Worm (Caenorhabditis elegans) whole organism, young adult: ENCODE data around the gene F54H12.7.

ENCODE experiments used
- B0261.1 ChIP-seq: sonication (generic microtip); optimal IDR thresholded peaks from 2 replicates; lab custom pipeline; 2016; ENCODE audit warnings: mild to moderate bottlenecking, missing genetic modification characterization, moderate library complexity, missing compliant biosample characterization
- C17E4.6 ChIP-seq: fragments of 200-800 bp; sonication (Bioruptor generic); IDR thresholded peaks from 2 replicates; pipeline ENCODE4 v1.3.6; 2022; ENCODE audit warnings: missing genetic modification reagents, missing genetic modification characterization, missing compliant biosample characterization
- D2030.7 ChIP-seq: fragments of 200-800 bp; sonication (Bioruptor generic); IDR thresholded peaks from 2 replicates; pipeline ENCODE4 v1.3.6; 2022; ENCODE audit warnings: missing genetic modification reagents, missing genetic modification characterization, missing compliant biosample characterization
- F33H1.4 ChIP-seq: fragments of 200-800 bp; sonication (Bioruptor generic); IDR thresholded peaks from 2 replicates; pipeline ENCODE4 v1.3.6; 2022; ENCODE audit warnings: missing genetic modification reagents, missing genetic modification characterization, missing compliant biosample characterization
- F37B4.10 ChIP-seq: fragments of 200-800 bp; sonication (Bioruptor generic); IDR thresholded peaks from 2 replicates; pipeline ENCODE4 v1.3.6; 2022; ENCODE audit warnings: missing genetic modification characterization, missing compliant biosample characterization
- F39B2.1 ChIP-seq: fragments of 200-800 bp; sonication (Bioruptor generic); IDR thresholded peaks from 2 replicates; pipeline ENCODE4 v1.3.6; 2022; ENCODE audit warnings: missing genetic modification reagents, missing genetic modification characterization, missing compliant biosample characterization
- Y56A3A.18 ChIP-seq: fragments of 200-800 bp; sonication (Bioruptor generic); IDR thresholded peaks from 2 replicates; pipeline ENCODE4 v1.3.6; 2022; ENCODE audit warnings: missing genetic modification reagents, missing genetic modification characterization, missing compliant biosample characterization
- Y79H2A.3 ChIP-seq: fragments of 200-800 bp; sonication (Bioruptor generic); conservative IDR thresholded peaks from 2 replicates; pipeline ENCODE4 v1.3.6; 2022; ENCODE audit warnings: missing genetic modification reagents, missing genetic modification characterization, missing compliant biosample characterization
- Y95B8A.8 ChIP-seq: fragments of 200-800 bp; sonication (Bioruptor generic); IDR thresholded peaks from 2 replicates; pipeline ENCODE4 v1.3.6; 2022; ENCODE audit warnings: missing genetic modification reagents, missing genetic modification characterization, missing compliant biosample characterization
- ama-1 ChIP-seq, 3 experiments: fragments of 150-350 bp in 1 of 3; sonication (generic microtip) in 2 of 3; optimal IDR thresholded peaks; 2 replicates each; lab custom pipeline; 2014 to 2018; ENCODE audit warnings: missing biosample characterization in 2 of 3, missing genetic modification characterization in 2 of 3, missing genetic modification reagents in 2 of 3
- aptf-2 ChIP-seq: fragments of 200-800 bp; sonication (Bioruptor generic); conservative IDR thresholded peaks from 2 replicates; pipeline ENCODE4 v1.3.6; 2022; ENCODE audit warnings: missing genetic modification reagents, missing genetic modification characterization, missing compliant biosample characterization
- aptf-3 ChIP-seq: fragments of 200-800 bp; sonication (Bioruptor generic); IDR thresholded peaks from 2 replicates; pipeline ENCODE4 v1.3.6; 2022; ENCODE audit warnings: missing genetic modification characterization, missing compliant biosample characterization
- atf-7 ChIP-seq: sonication (generic microtip); optimal IDR thresholded peaks from 2 replicates; lab custom pipeline; 2017; ENCODE audit warnings: mild to moderate bottlenecking, missing genetic modification characterization, missing compliant biosample characterization
- attf-3 ChIP-seq: fragments of 200-800 bp; sonication (Bioruptor generic); conservative IDR thresholded peaks from 2 replicates; pipeline ENCODE4 v1.3.6; 2022; ENCODE audit warnings: missing genetic modification reagents, missing genetic modification characterization, missing compliant biosample characterization
- attf-6 ChIP-seq: fragments of 200-800 bp; sonication (Bioruptor generic); IDR thresholded peaks from 2 replicates; pipeline ENCODE4 v1.3.6; 2022; ENCODE audit warnings: missing genetic modification reagents, missing genetic modification characterization, missing compliant biosample characterization
- cebp-2 ChIP-seq: fragments of 200-800 bp; sonication (Bioruptor generic); IDR thresholded peaks from 2 replicates; pipeline ENCODE4 v1.3.6; 2022; ENCODE audit warnings: missing genetic modification characterization, missing compliant biosample characterization
- ceh-100 ChIP-seq: fragments of 200-800 bp; sonication (Bioruptor generic); IDR thresholded peaks from 2 replicates; pipeline ENCODE4 v1.3.6; 2022; ENCODE audit warnings: missing genetic modification reagents, missing genetic modification characterization, missing compliant biosample characterization
- ceh-40 ChIP-seq: fragments of 200-800 bp; sonication (Bioruptor generic); IDR thresholded peaks from 2 replicates; pipeline ENCODE4 v1.3.6; 2022; ENCODE audit warnings: missing genetic modification characterization, missing compliant biosample characterization
- ceh-58 ChIP-seq: fragments of 200-800 bp; sonication (Bioruptor generic); IDR thresholded peaks from 2 replicates; pipeline ENCODE4 v1.3.6; 2022; ENCODE audit warnings: missing genetic modification characterization, missing compliant biosample characterization
- egl-44 ChIP-seq: fragments of 200-800 bp; sonication (Bioruptor generic); IDR thresholded peaks from 2 replicates; pipeline ENCODE4 v1.3.6; 2022; ENCODE audit warnings: missing genetic modification reagents, missing genetic modification characterization, missing compliant biosample characterization
- egrh-3 ChIP-seq: fragments of 200-800 bp; sonication (Bioruptor generic); IDR thresholded peaks from 2 replicates; pipeline ENCODE4 v1.3.6; 2022; ENCODE audit warnings: missing genetic modification reagents, missing genetic modification characterization, missing compliant biosample characterization
- ekl-4 ChIP-seq: fragments of 200-800 bp; sonication (Bioruptor generic); IDR thresholded peaks from 2 replicates; pipeline ENCODE4 v1.3.6; 2022; ENCODE audit warnings: missing genetic modification reagents, missing genetic modification characterization, missing compliant biosample characterization
- hmg-1.2 ChIP-seq: fragments of 200-800 bp; sonication (Bioruptor generic); IDR thresholded peaks from 2 replicates; pipeline ENCODE4 v1.3.6; 2022; ENCODE audit warnings: missing genetic modification reagents, missing genetic modification characterization, missing compliant biosample characterization
- hmg-20 ChIP-seq: fragments of 200-800 bp; sonication (Bioruptor generic); IDR thresholded peaks from 2 replicates; pipeline ENCODE4 v1.3.6; 2022; ENCODE audit warnings: missing genetic modification reagents, missing genetic modification characterization, missing compliant biosample characterization
- hsf-1 ChIP-seq: fragments of 200-800 bp; sonication (Bioruptor generic); IDR thresholded peaks from 2 replicates; pipeline ENCODE4 v1.3.6; 2022; ENCODE audit warnings: missing genetic modification reagents, missing genetic modification characterization, missing compliant biosample characterization
- lin-26 ChIP-seq: fragments of 200-800 bp; sonication (Bioruptor generic); IDR thresholded peaks from 2 replicates; pipeline ENCODE4 v1.3.6; 2022; ENCODE audit warnings: missing genetic modification reagents, missing genetic modification characterization, missing compliant biosample characterization
- madf-3 ChIP-seq: fragments of 200-800 bp; sonication (Bioruptor generic); IDR thresholded peaks from 2 replicates; pipeline ENCODE4 v1.3.6; 2022; ENCODE audit warnings: missing genetic modification reagents, missing genetic modification characterization, missing compliant biosample characterization
- madf-6 ChIP-seq: fragments of 200-800 bp; sonication (Bioruptor generic); IDR thresholded peaks from 2 replicates; pipeline ENCODE4 v1.3.6; 2022; ENCODE audit warnings: missing genetic modification reagents, missing genetic modification characterization, missing compliant biosample characterization
- madf-8 ChIP-seq: fragments of 200-800 bp; sonication (Bioruptor generic); conservative IDR thresholded peaks from 2 replicates; pipeline ENCODE4 v1.3.6; 2022; ENCODE audit warnings: missing genetic modification reagents, missing genetic modification characterization, missing compliant biosample characterization
- mcd-1 ChIP-seq: fragments of 200-800 bp; sonication (Bioruptor generic); IDR thresholded peaks from 2 replicates; pipeline ENCODE4 v1.3.6; 2022; ENCODE audit warnings: missing genetic modification reagents, missing genetic modification characterization, missing compliant biosample characterization
- pbrm-1 ChIP-seq: fragments of 200-800 bp; sonication (Bioruptor generic); IDR thresholded peaks from 2 replicates; pipeline ENCODE4 v1.3.6; 2022; ENCODE audit warnings: missing genetic modification reagents, missing genetic modification characterization, missing compliant biosample characterization
- rcor-1 ChIP-seq: fragments of 200-800 bp; sonication (Bioruptor generic); IDR thresholded peaks from 2 replicates; pipeline ENCODE4 v1.3.6; 2022; ENCODE audit warnings: missing genetic modification reagents, missing genetic modification characterization, missing compliant biosample characterization
- rpc-1 ChIP-seq, 2 experiments: fragments of 150-350 bp in 1 of 2; sonication (generic microtip) in 1 of 2; optimal IDR thresholded peaks; 2 replicates each; lab custom pipeline; 2014 to 2018; ENCODE audit warnings: missing biosample characterization in 1 of 2, missing genetic modification characterization in 1 of 2, missing genetic modification reagents in 1 of 2, missing genotype in 1 of 2
- sea-2 ChIP-seq: fragments of 200-800 bp; sonication (Bioruptor generic); IDR thresholded peaks from 2 replicates; pipeline ENCODE4 v1.3.6; 2022; ENCODE audit warnings: missing genetic modification characterization, missing compliant biosample characterization
- somi-1 ChIP-seq: fragments of 200-800 bp; sonication (Bioruptor generic); optimal IDR thresholded peaks from 2 replicates; lab custom pipeline; 2018; ENCODE audit warnings: mild to moderate bottlenecking, missing genetic modification characterization, missing compliant biosample characterization
- tbp1 ChIP-seq: fragments of 200-800 bp; sonication (Bioruptor generic); optimal IDR thresholded peaks from 2 replicates; lab custom pipeline; 2018; ENCODE audit warnings: mild to moderate bottlenecking, missing genetic modification characterization, missing compliant biosample characterization
- ztf-25 ChIP-seq: fragments of 200-800 bp; sonication (Bioruptor generic); IDR thresholded peaks from 2 replicates; pipeline ENCODE4 v1.3.6; 2022; ENCODE audit warnings: missing genetic modification reagents, missing genetic modification characterization, missing compliant biosample characterization

Gene F54H12.7

ce11 chrIII:7953688-7954313, 15.3 kb upstream of the F54H12.7 start:
- TF ChIP-seq F39B2.1 (GFP tag; lab: Robert Waterston, UW) (0 out of 2 replicates have a peak, but pooled peaks have one; percentile 63), aptf-2 (GFP tag; lab: Robert Waterston, UW) (0 out of 2 replicates have a peak, but pooled peaks have one; percentile 26), F37B4.10 (GFP tag; lab: Robert Waterston, UW) (0 out of 2 replicates have a peak, but pooled peaks have one; percentile 78), ceh-58 (0 out of 2 replicates have a peak, but pooled peaks have one; percentile 85), B0261.1 (peak; percentile 49), aptf-3 (peak; percentile 84; the same call in 1 of the 2 replicates), hmg-1.2 (GFP tag; lab: Robert Waterston, UW) (peak; percentile 39), madf-3 (GFP tag; lab: Robert Waterston, UW) (peak; percentile 54; the same call in 1 of the 2 replicates), rcor-1 (GFP tag; lab: Robert Waterston, UW) (peak; percentile 58), ekl-4 (GFP tag; lab: Robert Waterston, UW) (peak; percentile 62; the same call in 1 of the 2 replicates), tbp1 (peak; percentile 71), madf-6 (GFP tag; lab: Robert Waterston, UW) (peak; percentile 71), Y79H2A.3 (peak; percentile 63; the same call in 1 of the 2 replicates), hsf-1 (GFP tag; lab: Robert Waterston, UW) (peak; percentile 75), D2030.7 (GFP tag; lab: Robert Waterston, UW) (peak; percentile 87), F33H1.4 (GFP tag; lab: Robert Waterston, UW) (peak; percentile 63), C17E4.6 (GFP tag; lab: Robert Waterston, UW) (peak; percentile 61; the same call in 1 of the 2 replicates), rpc-1 (optimal IDR thresholded peaks at IDR 0.05; lab: Kevin White, UChicago) (peak; percentile 2), rpc-1 (tag; optimal IDR thresholded peaks at IDR 0.05; lab: Kevin White, UChicago) (peak; percentile 59), mcd-1 (GFP tag; lab: Robert Waterston, UW) (peak; percentile 42; the same call in 1 of the 2 replicates), egrh-3 (GFP tag; lab: Robert Waterston, UW) (peak; percentile 30; the same call in 1 of the 2 replicates), madf-8 (GFP tag; lab: Robert Waterston, UW) (0 out of 2 replicates have a peak, but pooled peaks have one; percentile 9), attf-6 (GFP tag; lab: Robert Waterston, UW) (peak; percentile 73), lin-26 (GFP tag; lab: Robert Waterston, UW) (peak; percentile 86), attf-3 (GFP tag; lab: Robert Waterston, UW) (peak; percentile 47; the same call in 1 of the 2 replicates), Y56A3A.18 (peak; percentile 54; the same call in 1 of the 2 replicates), hmg-20 (GFP tag; lab: Robert Waterston, UW) (peak; percentile 26; the same call in 1 of the 2 replicates), ceh-100 (GFP tag; lab: Robert Waterston, UW) (0 out of 2 replicates have a peak, but pooled peaks have one; percentile 12), ztf-25 (0 out of 2 replicates have a peak, but pooled peaks have one; percentile 42), Y95B8A.8 (GFP tag; lab: Robert Waterston, UW) (peak; percentile 54; the same call in 1 of the 2 replicates), pbrm-1 (GFP tag; lab: Robert Waterston, UW) (peak; percentile 57; the same call in 1 of the 2 replicates), egl-44 (peak; percentile 91), cebp-2 (0 out of 2 replicates have a peak, but pooled peaks have one; percentile 49)

ce11 chrIII:7956965-7957364, 12.2 kb upstream of the F54H12.7 start, which contains the start of gene C29E4.9:
Gene C29E4.9, minus strand, starts transcription at chrIII:7957065.
- TF ChIP-seq somi-1 (GFP tag; lab: Kevin White, UChicago), result no peak
- no peak for TF ChIP-seq F37B4.10 (GFP tag; lab: Robert Waterston, UW)
- no peak for TF ChIP-seq D2030.7 (GFP tag; lab: Robert Waterston, UW)
- no peak for TF ChIP-seq ceh-40 (GFP tag; lab: Robert Waterston, UW)
- no peak for TF ChIP-seq sea-2 (GFP tag; lab: Robert Waterston, UW)
- TF ChIP-seq rpc-1 (optimal IDR thresholded peaks at IDR 0.05; lab: Kevin White, UChicago), result no peak
- no peak for TF ChIP-seq rpc-1 (tag; optimal IDR thresholded peaks at IDR 0.05; lab: Kevin White, UChicago)
- no peak for TF ChIP-seq atf-7 (tag; lab: Kevin White, UChicago)
- no peak for TF ChIP-seq ama-1 (optimal IDR thresholded peaks at IDR 0.05; lab: Kevin White, UChicago)
- TF ChIP-seq ama-1 (GFP tag; optimal IDR thresholded peaks at IDR 0.05; lab: Kevin White, UChicago), result no peak
